Fruit fly (Drosophila melanogaster): ENCODE measurements around the gene eff.

eff gene

DNA sequence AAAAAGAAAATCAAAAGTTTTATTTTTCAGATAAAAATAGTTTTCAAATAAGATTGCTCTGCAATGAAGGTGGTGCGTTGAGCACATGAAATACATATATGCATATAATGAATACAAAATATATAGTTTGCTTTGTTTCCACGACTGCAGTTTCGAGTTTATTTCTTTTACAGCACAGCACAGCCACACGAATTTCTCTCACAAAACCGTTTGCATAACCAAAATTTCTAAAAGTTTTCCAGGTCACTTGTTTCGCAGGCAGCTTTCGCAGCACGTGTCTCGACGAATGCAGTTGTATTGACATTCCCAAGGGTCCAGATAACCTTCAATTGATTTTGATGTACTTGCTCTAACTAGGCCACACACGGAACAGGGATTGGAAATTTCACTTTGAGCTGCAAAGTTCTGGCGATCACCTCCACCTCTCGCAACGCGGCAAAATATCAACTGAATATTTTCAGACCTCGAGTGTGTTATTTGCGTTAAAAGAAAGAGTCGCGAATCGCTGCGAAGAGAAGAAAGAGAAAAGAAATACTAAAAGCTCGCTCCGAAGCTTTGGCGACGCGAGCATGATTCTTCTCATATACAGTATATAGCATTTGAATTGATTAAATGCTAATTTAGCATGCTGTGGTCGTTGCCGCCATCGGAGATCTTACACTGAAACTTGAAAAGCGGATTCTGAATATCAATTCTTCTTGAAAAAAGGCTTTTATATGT lies 9.9 kb downstream of the eff start, which contains the start of gene CG7530 (continued):
- TF ChIP-seq CG31365 (tag; optimal IDR thresholded peaks at IDR 0.05) (no peak), CG11093 (GFP tag; IDR thresholded peaks at IDR 0.05) (no peak), CG12942 (GFP tag; optimal IDR thresholded peaks at IDR 0.05) (no peak), Awh (GFP tag; IDR thresholded peaks at IDR 0.05) (no peak), CG9437 (GFP tag; optimal IDR thresholded peaks at IDR 0.05) (no peak), crc (GFP tag; optimal IDR thresholded peaks at IDR 0.05) (no peak), Dfd (GFP tag; optimal IDR thresholded peaks at IDR 0.05) (no peak), Bdp1 (GFP tag; optimal IDR thresholded peaks at IDR 0.05) (no peak), CG2712 (tag; optimal IDR thresholded peaks at IDR 0.05) (no peak), vnd (GFP tag; IDR thresholded peaks at IDR 0.05; ENCODE audit: partially characterized antibody) (no peak), Vsx1 (GFP tag; optimal IDR thresholded peaks at IDR 0.05) (no peak), psq (GFP tag; optimal IDR thresholded peaks at IDR 0.05) (no peak), odd (GFP tag; optimal IDR thresholded peaks at IDR 0.05) (no peak), pita (GFP tag; optimal IDR thresholded peaks at IDR 0.05) (no peak), Hey (tag; optimal IDR thresholded peaks at IDR 0.05) (no peak), CG14014 (GFP tag; IDR thresholded peaks at IDR 0.05) (0 out of 2 replicates have a peak, but pooled peaks have one; percentile 32), CG6272 (GFP tag; IDR thresholded peaks at IDR 0.05) (no peak), CG18262 (tag; optimal IDR thresholded peaks at IDR 0.05) (no peak), kni (GFP tag; optimal IDR thresholded peaks at IDR 0.05) (no peak), CG9727 (GFP tag; optimal IDR thresholded peaks at IDR 0.05) (no peak), sim (GFP tag; IDR thresholded peaks at IDR 0.05) (no peak), CG34376 (GFP tag; optimal IDR thresholded peaks at IDR 0.05) (no peak), CG15514 (GFP tag; optimal IDR thresholded peaks at IDR 0.05) (no peak), tll (GFP tag; optimal IDR thresholded peaks at IDR 0.05) (no peak), CG31224 (GFP tag; IDR thresholded peaks at IDR 0.05) (no peak), dpn (GFP tag; optimal IDR thresholded peaks at IDR 0.05) (peak in 1 of 2 experiments; percentile 19), cad (GFP tag; optimal IDR thresholded peaks at IDR 0.05) (no peak), bbx (GFP tag; IDR thresholded peaks at IDR 0.05; ENCODE audit: partially characterized antibody) (no peak), CG8089 (GFP tag; optimal IDR thresholded peaks at IDR 0.05) (no peak), gem (tag; optimal IDR thresholded peaks at IDR 0.05) (no peak), onecut (GFP tag; IDR thresholded peaks at IDR 0.05) (no peak; the same call in 1 of the 2 replicates), Dad (GFP tag; optimal IDR thresholded peaks at IDR 0.05) (no peak), CG10209 (GFP tag; optimal IDR thresholded peaks at IDR 0.05) (no peak), CG14050 (GFP tag; IDR thresholded peaks at IDR 0.05) (no peak), Mad (GFP tag; optimal IDR thresholded peaks at IDR 0.05) (no peak), CG5953 (GFP tag; IDR thresholded peaks at IDR 0.05) (no peak), CG2202 (tag; optimal IDR thresholded peaks at IDR 0.05) (no peak), prd (optimal IDR thresholded peaks at IDR 0.05) (no peak), prd (GFP tag; IDR thresholded peaks at IDR 0.05) (0 out of 3 replicates have a peak, but pooled peaks have one; percentile 33), CG2199 (GFP tag; IDR thresholded peaks at IDR 0.05) (no peak), fru (optimal IDR thresholded peaks at IDR 0.05) (no peak), CG14965 (GFP tag; optimal IDR thresholded peaks at IDR 0.05; ENCODE audit: borderline replicate concordance) (no peak), CG1233 (GFP tag; optimal IDR thresholded peaks at IDR 0.05) (no peak), usp (GFP tag; optimal IDR thresholded peaks at IDR 0.05) (no peak), CG7839 (tag; optimal IDR thresholded peaks at IDR 0.05) (no peak), hkb (optimal IDR thresholded peaks at IDR 0.05) (no peak), hkb (GFP tag; IDR thresholded peaks at IDR 0.05) (peak; percentile 59; the same call in 1 of the 2 replicates), fd102C (GFP tag; optimal IDR thresholded peaks at IDR 0.05) (no peak), run (tag; optimal IDR thresholded peaks at IDR 0.05) (no peak), sc (optimal IDR thresholded peaks at IDR 0.05) (no peak), sc (GFP tag; optimal IDR thresholded peaks at IDR 0.05) (no peak)

All from whole organism, embryonic.